Fruit fly (Drosophila melanogaster): ENCODE results near the gene Adhr.

DNA sequence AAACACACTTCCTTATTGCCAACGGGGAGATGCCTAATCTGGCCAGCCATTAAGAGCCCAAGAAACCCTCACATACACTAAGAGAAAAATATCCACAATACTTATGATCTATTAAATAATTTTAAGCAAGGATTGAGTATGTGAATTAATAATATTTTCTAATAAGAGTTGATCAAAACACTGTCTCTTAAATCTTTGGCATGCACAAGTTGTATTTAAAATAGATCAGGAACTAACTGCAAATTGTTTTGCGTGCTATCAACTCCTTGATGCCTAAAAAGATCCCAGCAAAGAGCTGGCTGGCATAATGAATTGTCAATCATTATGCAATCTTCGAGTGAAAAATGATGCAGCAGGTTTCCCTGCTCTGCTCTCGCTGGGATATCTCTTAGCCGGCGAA is 11.8 kb downstream of the Adhr start:
- no peak for TF ChIP-seq CG33017 (tag; optimal IDR thresholded peaks at IDR 0.05)
- no peak for TF ChIP-seq CG5204 (GFP tag; optimal IDR thresholded peaks at IDR 0.05)
- TF ChIP-seq Clk (GFP tag; optimal IDR thresholded peaks at IDR 0.05) = no peak
- no peak for TF ChIP-seq CG14711 (tag; optimal IDR thresholded peaks at IDR 0.05)
- no peak for TF ChIP-seq toe (GFP tag; optimal IDR thresholded peaks at IDR 0.05)
- TF ChIP-seq CG7101 (tag; optimal IDR thresholded peaks at IDR 0.05) = no peak
- TF ChIP-seq tj (GFP tag; optimal IDR thresholded peaks at IDR 0.05) = no peak
- no peak for TF ChIP-seq CG1620 (GFP tag; optimal IDR thresholded peaks at IDR 0.05)
- TF ChIP-seq kay (GFP tag; ENCODE audit: borderline replicate concordance) = no peak
- no peak for TF ChIP-seq cnc (optimal IDR thresholded peaks at IDR 0.05)
- TF ChIP-seq pad (GFP tag; optimal IDR thresholded peaks at IDR 0.05) = no peak
- no peak for TF ChIP-seq CG12768 (GFP tag; optimal IDR thresholded peaks at IDR 0.05)
